Worm (Caenorhabditis elegans) whole organism, L4 larva: ENCODE measurements around the gene F09G8.5.
A peak's percentile ranks its signal among the peaks of the same experiment; 100 is the strongest.

Experiments
- F26F4.8 ChIP-seq: fragments of 200-800 bp; sonication (Bioruptor generic); conservative IDR thresholded peaks from 2 replicates; pipeline ENCODE4 v1.3.6; 2022; ENCODE audit warnings: missing genetic modification characterization, missing compliant biosample characterization
- F44E2.7 ChIP-seq: fragments of 200-800 bp; sonication (Bioruptor generic); IDR thresholded peaks from 2 replicates; pipeline ENCODE4 v2.1.2; 2022; ENCODE audit warnings: missing genetic modification characterization, missing compliant biosample characterization
- T20F7.1 ChIP-seq: fragments of 200-800 bp; sonication (Bioruptor generic); optimal IDR thresholded peaks from 2 replicates; lab custom pipeline; 2018; ENCODE audit warnings: mild to moderate bottlenecking, missing genetic modification characterization, missing compliant biosample characterization
- Y105C5A.15 ChIP-seq: fragments of 200-800 bp; sonication (Bioruptor generic); IDR thresholded peaks from 2 replicates; pipeline ENCODE4 v1.3.6; 2022; ENCODE audit warnings: missing genetic modification characterization, missing compliant biosample characterization
- Y48G9A.11 ChIP-seq: fragments of 200-800 bp; sonication (Bioruptor generic); IDR thresholded peaks from 2 replicates; pipeline ENCODE4 v1.3.6; 2022; ENCODE audit warnings: missing genetic modification reagents, missing genetic modification characterization, missing compliant biosample characterization
- Y75B8A.6 ChIP-seq: fragments of 200-800 bp; sonication (Bioruptor generic); IDR thresholded peaks from 2 replicates; pipeline ENCODE4 v1.3.6; 2022; ENCODE audit warnings: missing genetic modification reagents, missing genetic modification characterization, missing compliant biosample characterization
- ZK337.2 ChIP-seq: fragments of 200-800 bp; sonication (Bioruptor generic); IDR thresholded peaks from 2 replicates; pipeline ENCODE4 v1.3.6; 2022; ENCODE audit warnings: missing genetic modification reagents, missing genetic modification characterization, missing compliant biosample characterization
- aha-1 ChIP-seq: fragments of 150-350 bp; peaks from one replicate; lab custom pipeline; 2014; ENCODE audit warnings: missing biosample characterization, missing genetic modification characterization
- arid-1 ChIP-seq: fragments of 200-800 bp; sonication (Bioruptor generic); conservative IDR thresholded peaks from 2 replicates; pipeline ENCODE4 v1.3.6; 2022; ENCODE audit warnings: missing genetic modification reagents, missing genetic modification characterization, missing compliant biosample characterization
- ceh-44 ChIP-seq: fragments of 200-800 bp; sonication (Bioruptor generic); IDR thresholded peaks from 2 replicates; pipeline ENCODE4 v1.3.6; 2022; ENCODE audit warnings: missing genetic modification reagents, missing genetic modification characterization, missing compliant biosample characterization
- cey-2 ChIP-seq: sonication (generic microtip); optimal IDR thresholded peaks from 3 replicates; lab custom pipeline; 2017; ENCODE audit warnings: missing genetic modification characterization, mild to moderate bottlenecking, missing compliant biosample characterization, antibody characterized with exemption, borderline replicate concordance; ENCODE audit not compliant: insufficient read depth
- daf-8 ChIP-seq: fragments of 200-800 bp; sonication (Bioruptor generic); IDR thresholded peaks from 2 replicates; pipeline ENCODE4 v1.3.6; 2022; ENCODE audit warnings: missing genetic modification characterization, missing compliant biosample characterization
- dmd-9 ChIP-seq: fragments of 200-800 bp; sonication (Bioruptor generic); IDR thresholded peaks from 2 replicates; pipeline ENCODE4 v1.3.6; 2022; ENCODE audit warnings: missing genetic modification reagents, missing genetic modification characterization, missing compliant biosample characterization
- dpl-1 ChIP-seq: fragments of 150-350 bp; optimal IDR thresholded peaks from 2 replicates; lab custom pipeline; 2014; ENCODE audit warnings: missing biosample characterization, missing genetic modification reagents, missing genetic modification characterization
- duxl-1 ChIP-seq: sonication (generic microtip); optimal IDR thresholded peaks from 2 replicates; lab custom pipeline; 2016; ENCODE audit warnings: mild to moderate bottlenecking, missing genetic modification characterization, moderate library complexity, missing compliant biosample characterization; ENCODE audit not compliant: poor library complexity
- fos-1 ChIP-seq: fragments of 150-350 bp; optimal IDR thresholded peaks from 2 replicates; lab custom pipeline; 2014; ENCODE audit warnings: missing biosample characterization, missing genetic modification characterization
- hif-1 ChIP-seq, 2 experiments: sonication (generic microtip); optimal IDR thresholded peaks; 2 replicates each; lab custom pipeline; 2016 to 2017; ENCODE audit warnings: missing compliant biosample characterization in 2 of 2, missing genetic modification characterization in 2 of 2, missing genetic modification reagents in 2 of 2, missing genotype in 2 of 2, mild to moderate bottlenecking in 1 of 2
- hlh-30 ChIP-seq: sonication (generic microtip); optimal IDR thresholded peaks from 2 replicates; lab custom pipeline; 2017; ENCODE audit warnings: antibody characterized with exemption, mild to moderate bottlenecking, missing genetic modification characterization, missing compliant biosample characterization; ENCODE audit not compliant: insufficient read depth
- lim-7 ChIP-seq: fragments of 200-800 bp; sonication (Bioruptor generic); IDR thresholded peaks from 2 replicates; pipeline ENCODE4 v1.3.6; 2022; ENCODE audit warnings: missing genetic modification characterization, missing compliant biosample characterization
- lsy-2 ChIP-seq, 2 experiments: fragments of 150-350 bp in 1 of 2; sonication (generic microtip) in 1 of 2; optimal IDR thresholded peaks; 2 replicates each; lab custom pipeline; 2014 to 2017; ENCODE audit warnings: missing biosample characterization in 2 of 2, missing genetic modification characterization in 2 of 2
- madf-5 ChIP-seq, 2 experiments: fragments of 200-800 bp; sonication (Bioruptor generic); IDR thresholded peaks; 2 replicates each; pipeline ENCODE4 v1.3.6; 2022; ENCODE audit warnings: missing compliant biosample characterization in 2 of 2, missing genetic modification characterization in 2 of 2
- madf-9 ChIP-seq: fragments of 200-800 bp; sonication (Bioruptor generic); conservative IDR thresholded peaks from 2 replicates; pipeline ENCODE4 v1.3.6; 2022; ENCODE audit warnings: missing genetic modification reagents, missing genetic modification characterization, missing compliant biosample characterization
- mep-1 ChIP-seq: fragments of 150-350 bp; sonication (generic microtip); optimal IDR thresholded peaks from 3 replicates; lab custom pipeline; 2014; ENCODE audit warnings: missing biosample characterization, missing genetic modification characterization
- mes-2 ChIP-seq: sonication (generic microtip); optimal IDR thresholded peaks from 2 replicates; lab custom pipeline; 2016; ENCODE audit warnings: missing genotype, mild to moderate bottlenecking, missing genetic modification characterization, missing compliant biosample characterization; ENCODE audit not compliant: poor library complexity, severe bottlenecking
- nhr-237 ChIP-seq: sonication (generic microtip); optimal IDR thresholded peaks from 2 replicates; lab custom pipeline; 2017; ENCODE audit warnings: missing biosample characterization, missing genetic modification characterization
- nhr-25 ChIP-seq: sonication (generic microtip); optimal IDR thresholded peaks from 2 replicates; lab custom pipeline; 2017; ENCODE audit warnings: missing genetic modification characterization, mild to moderate bottlenecking, missing compliant biosample characterization, antibody characterized with exemption, moderate library complexity, borderline replicate concordance; ENCODE audit not compliant: insufficient read depth
- nhr-28 ChIP-seq: fragments of 150-350 bp; optimal IDR thresholded peaks from 2 replicates; lab custom pipeline; 2014; ENCODE audit warnings: missing biosample characterization, missing genetic modification characterization
- nhr-41 ChIP-seq: fragments of 200-800 bp; sonication (Bioruptor generic); IDR thresholded peaks from 2 replicates; pipeline ENCODE4 v1.3.6; 2022; ENCODE audit warnings: missing genetic modification reagents, missing genetic modification characterization, missing compliant biosample characterization
- nhr-42 ChIP-seq: fragments of 200-800 bp; sonication (Bioruptor generic); IDR thresholded peaks from 2 replicates; pipeline ENCODE4 v1.3.6; 2022; ENCODE audit warnings: missing genetic modification characterization, missing compliant biosample characterization
- nhr-48 ChIP-seq: sonication (generic microtip); optimal IDR thresholded peaks from 2 replicates; lab custom pipeline; 2016; ENCODE audit warnings: mild to moderate bottlenecking, missing genetic modification characterization, missing compliant biosample characterization
- nhr-77 ChIP-seq: fragments of 150-350 bp; optimal IDR thresholded peaks from 2 replicates; lab custom pipeline; 2014; ENCODE audit warnings: missing biosample characterization, missing genetic modification characterization
- pha-4 ChIP-seq, 2 experiments: fragments of 150-350 bp in 1 of 2; fragments of 200-800 bp in 1 of 2; sonication (Bioruptor generic) in 1 of 2; IDR thresholded peaks in 1 of 2; optimal IDR thresholded peaks in 1 of 2; 2 replicates each; pipeline versions ENCODE4 v1.3.6 to Lab custom; 2014 to 2022; ENCODE audit warnings: missing genetic modification characterization in 2 of 2, missing genetic modification reagents in 2 of 2, missing biosample characterization in 1 of 2, missing compliant biosample characterization in 1 of 2
- rbr-2 ChIP-seq: sonication (generic microtip); optimal IDR thresholded peaks from 2 replicates; lab custom pipeline; 2016; ENCODE audit warnings: missing genotype, missing genetic modification characterization, missing compliant biosample characterization
- saeg-2 ChIP-seq: fragments of 200-800 bp; sonication (Bioruptor generic); IDR thresholded peaks from 2 replicates; pipeline ENCODE4 v1.3.6; 2022; ENCODE audit warnings: missing genetic modification reagents, missing genetic modification characterization, missing compliant biosample characterization
- set-16 ChIP-seq: fragments of 200-800 bp; sonication (Bioruptor generic); IDR thresholded peaks from 2 replicates; pipeline ENCODE4 v1.3.6; 2022; ENCODE audit warnings: missing genetic modification reagents, missing genetic modification characterization, missing compliant biosample characterization
- skn-1 ChIP-seq: fragments of 150-350 bp; optimal IDR thresholded peaks from 2 replicates; lab custom pipeline; 2014; ENCODE audit warnings: missing biosample characterization, missing genetic modification characterization
- snpc-1.2 ChIP-seq: fragments of 200-800 bp; sonication (Bioruptor generic); IDR thresholded peaks from 2 replicates; pipeline ENCODE4 v1.3.6; 2022; ENCODE audit warnings: missing genetic modification reagents, missing genetic modification characterization, missing compliant biosample characterization
- snpc-4 ChIP-seq: fragments of 150-350 bp; optimal IDR thresholded peaks from 2 replicates; lab custom pipeline; 2014; ENCODE audit warnings: missing biosample characterization, missing genetic modification characterization
- spr-1 ChIP-seq: sonication (generic microtip); optimal IDR thresholded peaks from 2 replicates; lab custom pipeline; 2016; ENCODE audit warnings: mild to moderate bottlenecking, missing genetic modification characterization, missing compliant biosample characterization
- unc-130 ChIP-seq: sonication (generic microtip); optimal IDR thresholded peaks from 2 replicates; lab custom pipeline; 2016; ENCODE audit warnings: missing genetic modification reagents, missing genetic modification characterization, missing compliant biosample characterization
- unc-62 ChIP-seq, 3 experiments: fragments of 150-350 bp in 1 of 3; sonication (generic microtip); optimal IDR thresholded peaks in 2 of 3; peaks in 1 of 3; 1 replicate in 1 of 3; 2 replicates in 2 of 3; lab custom pipeline; 2014 to 2017; ENCODE audit warnings: missing biosample characterization in 3 of 3, missing genetic modification characterization in 3 of 3, missing genetic modification reagents in 3 of 3, missing genotype in 1 of 3
- vab-7 ChIP-seq: fragments of 200-800 bp; sonication (Bioruptor generic); IDR thresholded peaks from 2 replicates; pipeline ENCODE4 v1.3.6; 2022; ENCODE audit warnings: missing genetic modification reagents, missing genetic modification characterization, missing compliant biosample characterization
- zag-1 ChIP-seq: fragments of 150-350 bp; optimal IDR thresholded peaks from 2 replicates; lab custom pipeline; 2014; ENCODE audit warnings: missing biosample characterization, missing genetic modification characterization
- zip-11 ChIP-seq: fragments of 200-800 bp; sonication (Bioruptor generic); IDR thresholded peaks from 2 replicates; pipeline ENCODE4 v1.3.6; 2022; ENCODE audit warnings: missing genetic modification characterization, missing compliant biosample characterization

F09G8.5 gene

DNA sequence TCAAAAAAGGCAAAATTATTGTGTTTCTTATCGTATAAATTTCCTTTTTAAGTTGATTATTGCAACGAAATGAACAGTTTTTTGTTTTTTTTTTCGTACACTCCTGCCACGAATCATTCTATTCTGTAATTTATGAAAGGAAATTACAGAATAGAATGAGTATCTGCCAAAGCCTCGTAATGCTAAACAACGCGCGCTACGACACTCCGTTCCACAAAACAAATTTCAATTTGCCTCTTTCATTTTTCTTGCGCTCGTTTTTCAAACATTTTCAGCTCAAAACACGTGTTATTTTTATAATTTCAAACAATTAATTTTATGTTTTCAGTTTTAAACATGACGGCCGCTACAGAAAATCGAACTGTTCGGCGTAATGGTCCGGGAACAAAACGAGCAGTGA is 30.0 kb upstream of the F09G8.5 start, which contains the start of gene mob-4:
mob-4 (plus strand) TSS at position 329 of the 400 bp plus-strand sequence.
- TF ChIP-seq lsy-2 (tag; optimal IDR thresholded peaks at IDR 0.05; lab: Kevin White, UChicago): peak in 1 of 2 experiments; percentile 9
- no peak for TF ChIP-seq saeg-2 (GFP tag; lab: Robert Waterston, UW)
- TF ChIP-seq T20F7.1: peak; percentile 92
- TF ChIP-seq pha-4 (GFP tag; IDR thresholded peaks at IDR 0.05; lab: Robert Waterston, UW): no peak
- no peak for TF ChIP-seq pha-4 (tag; optimal IDR thresholded peaks at IDR 0.05; lab: Kevin White, UChicago)
- no peak for TF ChIP-seq madf-9 (GFP tag; lab: Robert Waterston, UW)
- TF ChIP-seq ceh-44 (GFP tag; lab: Robert Waterston, UW): no peak
- peak; percentile 4 for TF ChIP-seq dpl-1 (GFP tag; lab: Kevin White, UChicago)
- no peak for TF ChIP-seq Y75B8A.6 (GFP tag; lab: Robert Waterston, UW)

DNA sequence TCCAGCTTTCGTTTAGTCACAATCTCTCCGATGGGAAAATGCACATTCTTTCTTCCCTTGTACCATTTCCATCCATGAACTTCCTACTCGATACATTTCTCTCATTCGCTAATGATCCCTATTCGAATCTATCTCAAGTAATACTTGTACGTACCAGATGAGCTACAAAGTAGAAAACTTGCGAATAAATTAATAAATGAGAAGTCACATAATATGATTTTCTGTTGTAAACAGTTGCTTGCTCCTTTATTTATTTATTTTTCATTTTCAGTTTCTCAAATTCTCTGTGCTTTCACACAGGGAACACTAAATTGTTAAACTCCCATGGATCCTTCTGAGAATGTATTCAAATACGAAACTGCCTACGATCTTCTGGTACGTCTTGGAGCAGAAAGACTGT is 28.6 kb upstream of the F09G8.5 start, which contains the start of gene rfs-1:
rfs-1 (plus strand) TSS at position 301 of the 400 bp plus-strand sequence.
- TF ChIP-seq duxl-1 (tag; lab: Kevin White, UChicago): no peak
- TF ChIP-seq cey-2 (tag; lab: Kevin White, UChicago): no peak
- no peak for TF ChIP-seq T20F7.1

- TF ChIP-seq set-16 (GFP tag; lab: Robert Waterston, UW) (peak; percentile 89), aha-1 (tag; lab: Kevin White, UChicago) (peak; percentile 92), zag-1 (tag; lab: Kevin White, UChicago) (no peak), mep-1 (peak; percentile 90), fos-1 (tag; lab: Kevin White, UChicago) (no peak), madf-5 (GFP tag; IDR thresholded peaks at IDR 0.05; lab: Robert Waterston, UW) (no peak), T20F7.1 (peak; percentile 86), nhr-237 (tag; lab: Kevin White, UChicago) (no peak), unc-62 (GFP tag; optimal IDR thresholded peaks at IDR 0.05 in 1 of 2; lab: Kevin White, UChicago) (peak in 1 of 2 experiments; percentile 99), unc-62 (tag; optimal IDR thresholded peaks at IDR 0.05; lab: Kevin White, UChicago) (no peak), daf-8 (GFP tag; lab: Robert Waterston, UW) (no peak), cey-2 (tag; lab: Kevin White, UChicago) (no peak), nhr-77 (peak; percentile 83), rbr-2 (tag; lab: Kevin White, UChicago) (peak; percentile 87), ZK337.2 (GFP tag; lab: Robert Waterston, UW) (no peak), nhr-42 (GFP tag; lab: Robert Waterston, UW) (peak; percentile 41; the same call in 1 of the 2 replicates), dmd-9 (GFP tag; lab: Robert Waterston, UW) (no peak), skn-1 (no peak), hif-1 (tag; optimal IDR thresholded peaks at IDR 0.05; lab: Kevin White, UChicago) (peak; percentile 16 to 84), snpc-1.2 (GFP tag; lab: Robert Waterston, UW) (no peak), Y105C5A.15 (no peak), F26F4.8 (GFP tag; lab: Robert Waterston, UW) (no peak), snpc-4 (no peak), nhr-48 (peak; percentile 31), nhr-25 (tag; lab: Kevin White, UChicago) (no peak), Y75B8A.6 (GFP tag; lab: Robert Waterston, UW) (no peak), mes-2 (tag; lab: Kevin White, UChicago) (peak; percentile 61), duxl-1 (tag; lab: Kevin White, UChicago) (peak; percentile 6), F44E2.7 (GFP tag; lab: Robert Waterston, UW) (no peak), zip-11 (GFP tag; lab: Robert Waterston, UW) (no peak), hlh-30 (tag; lab: Kevin White, UChicago) (peak; percentile 99), unc-130 (GFP tag; lab: Kevin White, UChicago) (no peak), lim-7 (no peak), Y48G9A.11 (GFP tag; lab: Robert Waterston, UW) (no peak), ceh-44 (GFP tag; lab: Robert Waterston, UW) (no peak), spr-1 (tag; lab: Kevin White, UChicago) (peak; percentile 36), vab-7 (GFP tag; lab: Robert Waterston, UW) (peak; percentile 62), nhr-41 (GFP tag; lab: Robert Waterston, UW) (no peak), arid-1 (GFP tag; lab: Robert Waterston, UW) (peak; percentile 64), nhr-28 (tag; lab: Kevin White, UChicago) (peak; percentile 81)
Measured at ce11 chrIII:8227511-8227910, 27.3 kb upstream of the F09G8.5 start, which contains the start of gene fbxl-1. Gene fbxl-1, plus strand, starts transcription at chrIII:8227830.
